Worm (Caenorhabditis elegans) whole organism, L3 larva: ENCODE measurements around the gene srw-36.
A peak's percentile ranks its signal among the peaks of the same experiment; 100 is the strongest.

Source experiments
- R02D3.7 ChIP-seq: fragments of 150-350 bp; optimal IDR thresholded peaks from 2 replicates; lab custom pipeline; 2014; ENCODE audit warnings: missing biosample characterization, missing genetic modification characterization
- ZK546.5 ChIP-seq: sonication (generic microtip); optimal IDR thresholded peaks from 2 replicates; lab custom pipeline; 2017; ENCODE audit warnings: missing biosample characterization, missing genetic modification characterization
- aly-2 ChIP-seq: fragments of 150-350 bp; optimal IDR thresholded peaks from 2 replicates; lab custom pipeline; 2014; ENCODE audit warnings: missing biosample characterization, missing genetic modification characterization
- ama-1 ChIP-seq: fragments of 150-350 bp; optimal IDR thresholded peaks from 2 replicates; lab custom pipeline; 2018
- ceh-28 ChIP-seq: fragments of 150-350 bp; optimal IDR thresholded peaks from 2 replicates; lab custom pipeline; 2014; ENCODE audit warnings: missing biosample characterization, missing genetic modification reagents, missing genetic modification characterization
- ceh-82 ChIP-seq: fragments of 150-350 bp; optimal IDR thresholded peaks from 2 replicates; lab custom pipeline; 2014; ENCODE audit warnings: missing biosample characterization, missing genetic modification characterization
- daf-12 ChIP-seq: fragments of 150-350 bp; optimal IDR thresholded peaks from 2 replicates; lab custom pipeline; 2014; ENCODE audit warnings: missing biosample characterization, missing genetic modification reagents, missing genetic modification characterization
- egl-5 ChIP-seq: fragments of 150-350 bp; optimal IDR thresholded peaks from 2 replicates; lab custom pipeline; 2017; ENCODE audit warnings: missing biosample characterization, missing genetic modification reagents, missing genetic modification characterization, inconsistent platforms
- elt-1 ChIP-seq: fragments of 150-350 bp; optimal IDR thresholded peaks from 2 replicates; lab custom pipeline; 2014; ENCODE audit warnings: missing biosample characterization, missing genetic modification characterization
- elt-2 ChIP-seq: sonication (generic microtip); optimal IDR thresholded peaks from 2 replicates; lab custom pipeline; 2016; ENCODE audit warnings: missing genetic modification reagents, mild to moderate bottlenecking, missing genetic modification characterization, missing compliant biosample characterization
- elt-3 ChIP-seq, 3 experiments: fragments of 150-350 bp in 1 of 3; sonication (generic microtip) in 2 of 3; optimal IDR thresholded peaks; 2 replicates in 2 of 3; 4 replicates in 1 of 3; lab custom pipeline; 2014 to 2017; ENCODE audit warnings: missing biosample characterization in 3 of 3, missing genetic modification characterization in 3 of 3
- eor-1 ChIP-seq, 2 experiments: fragments of 150-350 bp; optimal IDR thresholded peaks; 2 replicates each; lab custom pipeline; 2014 to 2018; ENCODE audit warnings: missing biosample characterization in 2 of 2, missing genetic modification characterization in 2 of 2
- fkh-2 ChIP-seq: fragments of 150-350 bp; optimal IDR thresholded peaks from 2 replicates; lab custom pipeline; 2014; ENCODE audit warnings: missing biosample characterization, missing genetic modification reagents, missing genetic modification characterization
- fos-1 ChIP-seq: fragments of 150-350 bp; optimal IDR thresholded peaks from 2 replicates; lab custom pipeline; 2014; ENCODE audit warnings: missing biosample characterization, missing genetic modification characterization
- hmg-11 ChIP-seq: sonication (generic microtip); optimal IDR thresholded peaks from 2 replicates; lab custom pipeline; 2016; ENCODE audit warnings: missing genetic modification characterization, missing compliant biosample characterization
- jun-1 ChIP-seq: fragments of 150-350 bp; optimal IDR thresholded peaks from 2 replicates; lab custom pipeline; 2014; ENCODE audit warnings: missing biosample characterization, missing genetic modification reagents, missing genetic modification characterization
- lin-15B ChIP-seq: fragments of 150-350 bp; optimal IDR thresholded peaks from 2 replicates; lab custom pipeline; 2014; ENCODE audit warnings: missing biosample characterization, missing genetic modification characterization
- lin-39 ChIP-seq: fragments of 150-350 bp; optimal IDR thresholded peaks from 2 replicates; lab custom pipeline; 2018; ENCODE audit warnings: missing biosample characterization, missing genetic modification reagents, missing genetic modification characterization
- lsy-12 ChIP-seq: sonication (generic microtip); optimal IDR thresholded peaks from 2 replicates; lab custom pipeline; 2016; ENCODE audit warnings: mild to moderate bottlenecking, missing genetic modification characterization, missing compliant biosample characterization
- mdl-1 ChIP-seq: fragments of 150-350 bp; optimal IDR thresholded peaks from 2 replicates; lab custom pipeline; 2014; ENCODE audit warnings: missing biosample characterization, missing genetic modification characterization
- nfya-1 ChIP-seq: sonication (generic microtip); optimal IDR thresholded peaks from 2 replicates; lab custom pipeline; 2017; ENCODE audit warnings: missing genetic modification characterization, mild to moderate bottlenecking, missing compliant biosample characterization, antibody characterized with exemption, moderate library complexity; ENCODE audit not compliant: insufficient read depth
- nhr-23 ChIP-seq: fragments of 150-350 bp; optimal IDR thresholded peaks from 2 replicates; lab custom pipeline; 2014; ENCODE audit warnings: missing biosample characterization, missing genetic modification reagents, missing genetic modification characterization
- nhr-25 ChIP-seq: sonication (generic microtip); optimal IDR thresholded peaks from 2 replicates; lab custom pipeline; 2017; ENCODE audit warnings: missing biosample characterization, missing genetic modification characterization
- nhr-43 ChIP-seq: sonication (generic microtip); optimal IDR thresholded peaks from 2 replicates; lab custom pipeline; 2016; ENCODE audit warnings: mild to moderate bottlenecking, missing genetic modification characterization, missing compliant biosample characterization; ENCODE audit not compliant: poor library complexity, severe bottlenecking
- nhr-76 ChIP-seq: fragments of 150-350 bp; sonication (generic microtip); optimal IDR thresholded peaks from 5 replicates; lab custom pipeline; 2014; ENCODE audit warnings: missing biosample characterization, missing genetic modification characterization
- nhr-77 ChIP-seq: fragments of 150-350 bp; optimal IDR thresholded peaks from 2 replicates; lab custom pipeline; 2014; ENCODE audit warnings: missing biosample characterization, missing genetic modification characterization
- pha-4 ChIP-seq: fragments of 150-350 bp; optimal IDR thresholded peaks from 2 replicates; lab custom pipeline; 2014; ENCODE audit warnings: missing biosample characterization, missing genetic modification reagents, missing genetic modification characterization
- pqm-1 ChIP-seq: fragments of 150-350 bp; optimal IDR thresholded peaks from 2 replicates; lab custom pipeline; 2017; ENCODE audit warnings: missing biosample characterization, missing genetic modification characterization, inconsistent platforms
- sea-2 ChIP-seq: fragments of 150-350 bp; sonication (generic microtip); optimal IDR thresholded peaks from 4 replicates; lab custom pipeline; 2014; ENCODE audit warnings: missing biosample characterization, missing genetic modification reagents, missing genetic modification characterization
- skn-1 ChIP-seq: fragments of 150-350 bp; optimal IDR thresholded peaks from 2 replicates; lab custom pipeline; 2014; ENCODE audit warnings: missing biosample characterization, missing genetic modification characterization
- snpc-4 ChIP-seq: fragments of 150-350 bp; optimal IDR thresholded peaks from 2 replicates; lab custom pipeline; 2014; ENCODE audit warnings: missing biosample characterization, missing genetic modification characterization
- tbx-2 ChIP-seq: sonication (generic microtip); optimal IDR thresholded peaks from 2 replicates; lab custom pipeline; 2016; ENCODE audit warnings: mild to moderate bottlenecking, missing genetic modification characterization, missing compliant biosample characterization
- unc-39 ChIP-seq: sonication (generic microtip); optimal IDR thresholded peaks from 4 replicates; lab custom pipeline; 2017; ENCODE audit warnings: missing biosample characterization, missing genetic modification characterization
- zag-1 ChIP-seq: fragments of 150-350 bp; optimal IDR thresholded peaks from 2 replicates; lab custom pipeline; 2014; ENCODE audit warnings: missing biosample characterization, missing genetic modification characterization
- ztf-11 ChIP-seq: fragments of 150-350 bp; optimal IDR thresholded peaks from 2 replicates; lab custom pipeline; 2014; ENCODE audit warnings: missing biosample characterization, missing genetic modification characterization
- ztf-4 ChIP-seq: fragments of 150-350 bp; optimal IDR thresholded peaks from 2 replicates; lab custom pipeline; 2014; ENCODE audit warnings: missing biosample characterization, missing genetic modification characterization

The srw-36 gene

DNA sequence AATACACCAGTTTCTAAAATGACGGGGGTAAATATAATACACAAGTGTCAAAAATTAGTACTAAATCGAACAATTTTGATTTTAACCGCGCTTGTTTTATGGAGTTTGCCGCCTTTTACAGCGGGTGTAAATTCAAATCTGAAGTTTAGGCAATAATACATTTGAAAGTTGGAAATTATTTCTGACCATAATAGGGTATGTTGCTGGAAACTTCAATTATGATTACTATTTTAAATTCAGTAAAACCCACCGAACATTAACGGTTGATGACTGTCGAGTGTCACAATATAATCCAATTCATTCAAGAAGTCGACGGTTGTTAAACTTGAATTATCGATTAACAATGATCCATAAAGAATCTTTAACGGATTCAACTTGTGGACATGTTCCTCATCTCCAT is 30.8 kb downstream of the srw-36 start:
- TF ChIP-seq ceh-82 (tag; lab: Kevin White, UChicago) (no peak), pqm-1 (no peak), nhr-43 (no peak), nhr-25 (no peak), elt-3 (tag; optimal IDR thresholded peaks at IDR 0.05; lab: Kevin White, UChicago) (no peak), nhr-77 (tag; lab: Kevin White, UChicago) (no peak), lin-39 (tag; lab: Kevin White, UChicago) (no peak), fos-1 (tag; lab: Kevin White, UChicago) (no peak), lsy-12 (no peak), elt-1 (tag; lab: Kevin White, UChicago) (no peak), nhr-76 (no peak), tbx-2 (tag; lab: Kevin White, UChicago) (no peak), mdl-1 (tag; lab: Kevin White, UChicago) (no peak), zag-1 (tag; lab: Kevin White, UChicago) (no peak)
- TF ChIP-seq, all 47 proteins: peak for 0

DNA sequence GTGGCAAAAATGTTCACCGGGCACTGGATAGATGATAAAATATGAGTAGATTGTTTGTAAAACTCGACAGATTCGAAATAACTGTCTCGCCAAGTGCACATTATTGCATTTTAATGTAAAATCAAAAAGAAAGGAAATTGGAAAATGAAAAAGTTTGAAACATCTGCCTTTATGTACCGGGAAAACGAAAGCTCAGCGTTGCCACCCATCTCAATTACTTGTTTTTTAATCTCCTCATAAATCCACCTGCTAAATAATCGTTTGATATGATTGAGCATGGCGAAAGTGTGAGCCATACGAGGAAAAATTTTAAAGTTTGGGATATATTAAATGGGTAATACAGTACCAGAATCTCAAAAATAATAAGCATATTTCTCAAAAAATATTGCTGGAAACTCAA is 33.6 kb downstream of the srw-36 start, which contains the start of gene srh-137:
Gene srh-137 (minus strand): TSS at position 101 of the 400 bp plus-strand sequence.
- TF ChIP-seq ceh-28 (tag; lab: Kevin White, UChicago), result no peak
- TF ChIP-seq ztf-4 (tag; lab: Kevin White, UChicago), result no peak
- TF ChIP-seq jun-1 (tag; lab: Kevin White, UChicago), result no peak
- TF ChIP-seq fos-1 (tag; lab: Kevin White, UChicago), result no peak
- TF ChIP-seq nhr-77 (tag; lab: Kevin White, UChicago), result no peak
- no peak for TF ChIP-seq nhr-25
- no peak for TF ChIP-seq egl-5 (tag; lab: Kevin White, UChicago)
- TF ChIP-seq hmg-11 (tag; lab: Kevin White, UChicago), result no peak
- TF ChIP-seq skn-1 (tag; lab: Kevin White, UChicago), result no peak
- no peak for TF ChIP-seq ztf-11 (tag; lab: Kevin White, UChicago)
- no peak for TF ChIP-seq eor-1 (tag; optimal IDR thresholded peaks at IDR 0.05; lab: Kevin White, UChicago)
- no peak for TF ChIP-seq fkh-2
- TF ChIP-seq tbx-2 (tag; lab: Kevin White, UChicago), result no peak
- TF ChIP-seq pha-4 (tag; lab: Kevin White, UChicago), result no peak
- TF ChIP-seq nhr-23 (tag; lab: Kevin White, UChicago), result no peak
- no peak for TF ChIP-seq ZK546.5 (tag; lab: Kevin White, UChicago)
- TF ChIP-seq daf-12 (tag; lab: Kevin White, UChicago), result no peak
- TF ChIP-seq lin-15B, result no peak
- no peak for TF ChIP-seq aly-2 (tag; lab: Kevin White, UChicago)

DNA sequence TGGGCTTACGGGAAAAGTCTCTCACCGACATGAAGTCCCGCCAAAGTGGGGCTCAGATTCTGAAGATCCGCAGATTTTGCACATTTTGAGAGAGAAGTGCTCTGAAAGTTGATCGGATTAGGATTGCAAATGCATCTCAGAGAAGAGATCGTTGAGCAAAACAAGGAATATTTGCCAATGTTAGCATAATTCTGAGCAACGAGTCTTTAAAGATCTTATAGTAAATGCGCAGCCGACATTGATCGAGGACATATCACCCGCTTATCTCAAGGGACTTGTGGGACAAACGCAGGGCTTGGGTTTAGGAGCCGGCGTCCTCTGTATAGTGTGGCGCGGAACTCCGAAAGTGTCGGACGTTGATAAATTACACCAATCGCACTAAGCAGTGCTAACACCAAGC is 40.8 kb downstream of the srw-36 start, which contains the start of gene nhr-112:
Gene nhr-112 (minus strand): TSS at position 101 of the 400 bp plus-strand sequence.
- TF ChIP-seq lsy-12, result no peak
- TF ChIP-seq ama-1 (lab: Kevin White, UChicago), result no peak
- TF ChIP-seq nhr-77 (tag; lab: Kevin White, UChicago), result no peak
- no peak for TF ChIP-seq fkh-2
- TF ChIP-seq ceh-28 (tag; lab: Kevin White, UChicago), result no peak
- TF ChIP-seq R02D3.7 (tag; lab: Kevin White, UChicago), result no peak
- no peak for TF ChIP-seq egl-5 (tag; lab: Kevin White, UChicago)
- TF ChIP-seq unc-39, result no peak
- no peak for TF ChIP-seq pha-4 (tag; lab: Kevin White, UChicago)
- no peak for TF ChIP-seq nfya-1 (tag; lab: Kevin White, UChicago)
- no peak for TF ChIP-seq snpc-4 (tag; lab: Kevin White, UChicago)
- TF ChIP-seq daf-12 (tag; lab: Kevin White, UChicago), result no peak
- no peak for TF ChIP-seq nhr-23 (tag; lab: Kevin White, UChicago)
- no peak for TF ChIP-seq zag-1 (tag; lab: Kevin White, UChicago)
- no peak for TF ChIP-seq mdl-1 (tag; lab: Kevin White, UChicago)
- no peak for TF ChIP-seq elt-2 (tag; lab: Kevin White, UChicago)
- TF ChIP-seq sea-2, result no peak

DNA sequence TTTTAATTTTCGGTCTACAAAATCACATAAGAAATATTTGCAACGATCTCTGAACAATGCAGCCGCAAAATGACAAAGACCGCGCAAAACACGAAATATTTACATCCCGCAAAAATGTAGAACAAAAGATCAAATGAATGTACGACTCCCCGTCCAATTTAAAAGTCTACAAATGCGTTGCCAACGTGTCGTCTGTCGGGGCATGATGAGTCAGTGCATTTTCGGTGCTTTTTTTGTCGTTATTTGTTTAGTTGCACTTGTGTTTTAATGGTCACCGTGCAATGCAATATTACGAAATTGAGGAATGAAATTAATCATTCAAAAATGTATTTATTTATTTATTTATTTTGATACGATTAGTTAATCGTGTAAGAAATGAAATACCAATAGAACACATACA is 41.6 kb downstream of the srw-36 start:
- TF ChIP-seq ceh-82 (tag; lab: Kevin White, UChicago), result no peak
- TF ChIP-seq pha-4 (tag; lab: Kevin White, UChicago), result peak; percentile 73
